Worm (Caenorhabditis elegans): ENCODE results near the gene ZK1055.7.

DNA sequence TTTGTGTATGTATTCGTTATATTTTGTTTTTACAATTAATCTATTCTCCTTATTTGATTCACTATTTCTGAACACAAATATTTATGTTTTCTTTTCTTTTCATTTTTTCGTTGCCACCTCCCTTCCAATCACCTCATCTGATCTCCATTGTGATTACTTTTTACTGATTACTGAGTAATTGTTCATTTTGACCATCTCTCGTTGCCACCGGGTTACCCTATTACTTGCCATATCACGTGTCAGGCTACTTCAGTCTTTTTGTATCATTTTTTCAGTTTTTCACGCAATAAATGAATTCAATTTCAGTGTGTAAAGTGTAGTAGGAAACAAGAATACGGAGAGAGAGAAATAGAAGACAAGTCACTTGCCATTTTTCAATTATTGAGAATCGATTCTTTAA lies 46.9 kb upstream of the ZK1055.7 start, which contains the start of gene T10H9.8:
- TF ChIP-seq rcor-1 (GFP tag; IDR thresholded peaks at IDR 0.05) (no peak), C17E4.6 (GFP tag; IDR thresholded peaks at IDR 0.05) (no peak)

All from whole organism, young adult.